Worm (Caenorhabditis elegans) whole organism, mixed stage, embryonic: ENCODE data around the gene F09C8.1.

ENCODE experiments used
- M03D4.4 ChIP-seq: sonication (generic microtip); optimal IDR thresholded peaks from 2 replicates; lab custom pipeline; 2017; ENCODE audit warnings: mild to moderate bottlenecking, missing genetic modification characterization, missing compliant biosample characterization
- bed-3 ChIP-seq: fragments of 200-800 bp; sonication (Bioruptor generic); optimal IDR thresholded peaks from 3 replicates; lab custom pipeline; 2018; ENCODE audit warnings: mild to moderate bottlenecking, missing genetic modification characterization, moderate library complexity, missing compliant biosample characterization
- blmp-1 ChIP-seq: fragments of 150-350 bp; optimal IDR thresholded peaks from 2 replicates; lab custom pipeline; 2014; ENCODE audit warnings: missing biosample characterization, missing genetic modification characterization
- ceh-39 ChIP-seq: fragments of 150-350 bp; optimal IDR thresholded peaks from 2 replicates; lab custom pipeline; 2014; ENCODE audit warnings: missing biosample characterization, missing genetic modification characterization
- ceh-43 ChIP-seq: fragments of 200-800 bp; sonication (Bioruptor generic); optimal IDR thresholded peaks from 2 replicates; lab custom pipeline; 2018; ENCODE audit warnings: mild to moderate bottlenecking, missing genetic modification characterization, moderate library complexity, missing compliant biosample characterization
- ceh-83 ChIP-seq: fragments of 200-800 bp; sonication (Bioruptor generic); optimal IDR thresholded peaks from 2 replicates; lab custom pipeline; 2018; ENCODE audit warnings: mild to moderate bottlenecking, missing genetic modification characterization, missing compliant biosample characterization
- ces-1 ChIP-seq: fragments of 150-350 bp; optimal IDR thresholded peaks from 2 replicates; lab custom pipeline; 2014; ENCODE audit warnings: missing biosample characterization, missing genetic modification reagents, missing genetic modification characterization
- cnd-1 ChIP-seq: fragments of 200-800 bp; sonication (Bioruptor generic); optimal IDR thresholded peaks from 2 replicates; lab custom pipeline; 2018; ENCODE audit warnings: mild to moderate bottlenecking, missing genetic modification characterization, missing compliant biosample characterization
- elt-1 ChIP-seq: sonication (generic microtip); optimal IDR thresholded peaks from 2 replicates; lab custom pipeline; 2017; ENCODE audit warnings: missing genetic modification characterization, mild to moderate bottlenecking, missing compliant biosample characterization, antibody characterized with exemption, moderate library complexity, borderline replicate concordance; ENCODE audit not compliant: insufficient read depth
- elt-3 ChIP-seq: fragments of 150-350 bp; optimal IDR thresholded peaks from 2 replicates; lab custom pipeline; 2014; ENCODE audit warnings: missing biosample characterization, missing genetic modification characterization
- flh-1 ChIP-seq: fragments of 200-800 bp; sonication (Bioruptor generic); optimal IDR thresholded peaks from 2 replicates; lab custom pipeline; 2018; ENCODE audit warnings: mild to moderate bottlenecking, missing genetic modification characterization, moderate library complexity, missing compliant biosample characterization
- ham-2 ChIP-seq: fragments of 200-800 bp; sonication (Bioruptor generic); optimal IDR thresholded peaks from 2 replicates; lab custom pipeline; 2018; ENCODE audit warnings: mild to moderate bottlenecking, missing genetic modification characterization, missing compliant biosample characterization
- hlh-1 ChIP-seq: fragments of 150-350 bp; optimal IDR thresholded peaks from 2 replicates; lab custom pipeline; 2014; ENCODE audit warnings: missing biosample characterization, missing genetic modification reagents, missing genetic modification characterization
- lin-13 ChIP-seq: fragments of 150-350 bp; optimal IDR thresholded peaks from 2 replicates; lab custom pipeline; 2014; ENCODE audit warnings: missing biosample characterization, missing genetic modification characterization
- lin-32 ChIP-seq: fragments of 200-800 bp; sonication (Bioruptor generic); optimal IDR thresholded peaks from 2 replicates; lab custom pipeline; 2018; ENCODE audit warnings: mild to moderate bottlenecking, missing genetic modification characterization, missing compliant biosample characterization
- lsy-2 ChIP-seq: fragments of 150-350 bp; optimal IDR thresholded peaks from 2 replicates; lab custom pipeline; 2014; ENCODE audit warnings: missing biosample characterization, missing genetic modification characterization
- mab-5 ChIP-seq: fragments of 150-350 bp; optimal IDR thresholded peaks from 2 replicates; lab custom pipeline; 2014; ENCODE audit warnings: missing biosample characterization, missing genetic modification characterization
- mls-2 ChIP-seq: sonication (generic microtip); optimal IDR thresholded peaks from 2 replicates; lab custom pipeline; 2016; ENCODE audit warnings: mild to moderate bottlenecking, missing genetic modification characterization, moderate library complexity, missing compliant biosample characterization
- nhr-12 ChIP-seq: fragments of 150-350 bp; optimal IDR thresholded peaks from 2 replicates; lab custom pipeline; 2014; ENCODE audit warnings: missing biosample characterization, missing genetic modification characterization
- nhr-2 ChIP-seq: fragments of 150-350 bp; optimal IDR thresholded peaks from 2 replicates; lab custom pipeline; 2014; ENCODE audit warnings: missing biosample characterization, missing genetic modification characterization
- nhr-237 ChIP-seq: fragments of 150-350 bp; optimal IDR thresholded peaks from 2 replicates; lab custom pipeline; 2014; ENCODE audit warnings: missing biosample characterization, missing genetic modification characterization
- nhr-28 ChIP-seq: fragments of 150-350 bp; optimal IDR thresholded peaks from 2 replicates; lab custom pipeline; 2014; ENCODE audit warnings: missing biosample characterization, missing genetic modification characterization
- nhr-76 ChIP-seq: sonication (generic microtip); optimal IDR thresholded peaks from 2 replicates; lab custom pipeline; 2017; ENCODE audit warnings: missing biosample characterization, missing genetic modification characterization
- sem-2 ChIP-seq: fragments of 200-800 bp; sonication (Bioruptor generic); optimal IDR thresholded peaks from 2 replicates; lab custom pipeline; 2018; ENCODE audit warnings: mild to moderate bottlenecking, missing genetic modification characterization, missing compliant biosample characterization
- snpc-4 ChIP-seq: fragments of 150-350 bp; optimal IDR thresholded peaks from 2 replicates; lab custom pipeline; 2014; ENCODE audit warnings: missing biosample characterization, missing genetic modification characterization
- sptf-1 ChIP-seq: sonication (generic microtip); optimal IDR thresholded peaks from 2 replicates; lab custom pipeline; 2017; ENCODE audit warnings: mild to moderate bottlenecking, missing genetic modification characterization, moderate library complexity, missing compliant biosample characterization
- tbx-8 ChIP-seq: fragments of 200-800 bp; sonication (Bioruptor generic); optimal IDR thresholded peaks from 2 replicates; lab custom pipeline; 2018; ENCODE audit warnings: mild to moderate bottlenecking, missing genetic modification characterization, moderate library complexity, missing compliant biosample characterization
- unc-120 ChIP-seq: sonication (generic microtip); optimal IDR thresholded peaks from 2 replicates; lab custom pipeline; 2017; ENCODE audit warnings: missing genetic modification characterization, missing compliant biosample characterization; ENCODE audit not compliant: poor library complexity, severe bottlenecking
- unc-39 ChIP-seq: fragments of 150-350 bp; optimal IDR thresholded peaks from 2 replicates; lab custom pipeline; 2014; ENCODE audit warnings: missing biosample characterization, missing genetic modification characterization
- unc-62 ChIP-seq: fragments of 150-350 bp; optimal IDR thresholded peaks from 2 replicates; lab custom pipeline; 2014; ENCODE audit warnings: missing biosample characterization, missing genetic modification reagents, missing genetic modification characterization
- zip-8 ChIP-seq: fragments of 150-350 bp; optimal IDR thresholded peaks from 2 replicates; lab custom pipeline; 2014; ENCODE audit warnings: missing biosample characterization, missing genetic modification characterization
- ztf-11 ChIP-seq: fragments of 150-350 bp; optimal IDR thresholded peaks from 2 replicates; lab custom pipeline; 2014; ENCODE audit warnings: missing biosample characterization, missing genetic modification characterization

The F09C8.1 gene

ce11 chrX:16122628-16123027, 40.7 kb downstream of the F09C8.1 start:
- TF ChIP-seq cnd-1 (no peak), ztf-11 (tag; lab: Kevin White, UChicago) (no peak), lin-13 (no peak), elt-3 (tag; lab: Kevin White, UChicago) (no peak), ceh-83 (GFP tag; lab: Kevin White, UChicago) (no peak), mab-5 (tag; lab: Kevin White, UChicago) (no peak), nhr-28 (tag; lab: Kevin White, UChicago) (no peak), ham-2 (GFP tag; lab: Kevin White, UChicago) (no peak), lsy-2 (tag; lab: Kevin White, UChicago) (no peak), unc-62 (GFP tag; lab: Kevin White, UChicago) (no peak), unc-120 (tag; lab: Kevin White, UChicago) (no peak), mls-2 (tag; lab: Kevin White, UChicago) (no peak), sptf-1 (no peak), nhr-76 (tag; lab: Kevin White, UChicago) (no peak), tbx-8 (GFP tag; lab: Kevin White, UChicago) (no peak), hlh-1 (tag; lab: Kevin White, UChicago) (no peak), bed-3 (GFP tag; lab: Kevin White, UChicago) (no peak), nhr-2 (no peak), ceh-43 (GFP tag; lab: Kevin White, UChicago) (no peak)

ce11 chrX:16117618-16118017, 45.7 kb downstream of the F09C8.1 start:
- TF ChIP-seq blmp-1 (no peak), ceh-83 (GFP tag; lab: Kevin White, UChicago) (no peak), elt-1 (tag; lab: Kevin White, UChicago) (no peak), M03D4.4 (tag; lab: Kevin White, UChicago) (no peak), lin-32 (GFP tag; lab: Kevin White, UChicago) (no peak), elt-3 (tag; lab: Kevin White, UChicago) (no peak), ceh-39 (tag; lab: Kevin White, UChicago) (no peak), nhr-2 (no peak), flh-1 (GFP tag; lab: Kevin White, UChicago) (no peak), unc-39 (tag; lab: Kevin White, UChicago) (no peak), zip-8 (tag; lab: Kevin White, UChicago) (no peak), sem-2 (no peak), nhr-237 (tag; lab: Kevin White, UChicago) (no peak), unc-62 (GFP tag; lab: Kevin White, UChicago) (no peak), tbx-8 (GFP tag; lab: Kevin White, UChicago) (no peak)
- TF ChIP-seq, all 35 proteins: peak for 0

ce11 chrX:16117176-16117575, 46.1 kb downstream of the F09C8.1 start:
- TF ChIP-seq ces-1 (GFP tag; lab: Kevin White, UChicago) (no peak), ceh-83 (GFP tag; lab: Kevin White, UChicago) (no peak), cnd-1 (no peak), sem-2 (no peak), zip-8 (tag; lab: Kevin White, UChicago) (no peak), hlh-1 (tag; lab: Kevin White, UChicago) (no peak), M03D4.4 (tag; lab: Kevin White, UChicago) (no peak), ceh-43 (GFP tag; lab: Kevin White, UChicago) (no peak), bed-3 (GFP tag; lab: Kevin White, UChicago) (no peak), nhr-237 (tag; lab: Kevin White, UChicago) (no peak), unc-120 (tag; lab: Kevin White, UChicago) (no peak), lsy-2 (tag; lab: Kevin White, UChicago) (no peak), lin-32 (GFP tag; lab: Kevin White, UChicago) (no peak), snpc-4 (tag; lab: Kevin White, UChicago) (no peak), ztf-11 (tag; lab: Kevin White, UChicago) (no peak), elt-1 (tag; lab: Kevin White, UChicago) (no peak), tbx-8 (GFP tag; lab: Kevin White, UChicago) (no peak)
- TF ChIP-seq, all 35 proteins: peak for 0

ce11 chrX:16116279-16116678, 47.0 kb downstream of the F09C8.1 start:
- TF ChIP-seq sem-2, result no peak
- no peak for TF ChIP-seq sptf-1
- no peak for TF ChIP-seq nhr-12 (tag; lab: Kevin White, UChicago)
- peak; percentile 73 for TF ChIP-seq ces-1 (GFP tag; lab: Kevin White, UChicago)
- TF ChIP-seq mab-5 (tag; lab: Kevin White, UChicago), result no peak
